Worm (Caenorhabditis elegans) whole organism, young adult: ENCODE data around the gene nhr-211.

Experiments
- B0336.3 ChIP-seq: fragments of 200-800 bp; sonication (Bioruptor generic); IDR thresholded peaks from 2 replicates; pipeline ENCODE4 v1.3.6; 2022; ENCODE audit warnings: missing genetic modification characterization, missing compliant biosample characterization
- C17E4.6 ChIP-seq: fragments of 200-800 bp; sonication (Bioruptor generic); IDR thresholded peaks from 2 replicates; pipeline ENCODE4 v1.3.6; 2022; ENCODE audit warnings: missing genetic modification reagents, missing genetic modification characterization, missing compliant biosample characterization
- F10E7.11 ChIP-seq: sonication (generic microtip); optimal IDR thresholded peaks from 2 replicates; lab custom pipeline; 2017; ENCODE audit warnings: mild to moderate bottlenecking, missing genetic modification characterization, moderate library complexity, missing compliant biosample characterization
- F33H1.4 ChIP-seq: fragments of 200-800 bp; sonication (Bioruptor generic); IDR thresholded peaks from 2 replicates; pipeline ENCODE4 v1.3.6; 2022; ENCODE audit warnings: missing genetic modification reagents, missing genetic modification characterization, missing compliant biosample characterization
- K11D2.4 ChIP-seq: fragments of 200-800 bp; sonication (Bioruptor generic); IDR thresholded peaks from 2 replicates; pipeline ENCODE4 v1.3.6; 2022; ENCODE audit warnings: missing genetic modification reagents, missing genetic modification characterization, missing compliant biosample characterization
- Y67H2A.10 ChIP-seq: fragments of 200-800 bp; sonication (Bioruptor generic); conservative IDR thresholded peaks from 2 replicates; pipeline ENCODE4 v1.3.6; 2022; ENCODE audit warnings: missing genetic modification reagents, missing genetic modification characterization, missing compliant biosample characterization
- akir-1 ChIP-seq: fragments of 200-800 bp; sonication (Bioruptor generic); optimal IDR thresholded peaks from 2 replicates; lab custom pipeline; 2018; ENCODE audit warnings: mild to moderate bottlenecking, missing genetic modification characterization, moderate library complexity, missing compliant biosample characterization
- aptf-2 ChIP-seq: fragments of 200-800 bp; sonication (Bioruptor generic); conservative IDR thresholded peaks from 2 replicates; pipeline ENCODE4 v1.3.6; 2022; ENCODE audit warnings: missing genetic modification reagents, missing genetic modification characterization, missing compliant biosample characterization
- atf-7 ChIP-seq: sonication (generic microtip); optimal IDR thresholded peaks from 2 replicates; lab custom pipeline; 2017; ENCODE audit warnings: mild to moderate bottlenecking, missing genetic modification characterization, missing compliant biosample characterization
- attf-6 ChIP-seq: fragments of 200-800 bp; sonication (Bioruptor generic); IDR thresholded peaks from 2 replicates; pipeline ENCODE4 v1.3.6; 2022; ENCODE audit warnings: missing genetic modification reagents, missing genetic modification characterization, missing compliant biosample characterization
- bed-1 ChIP-seq: fragments of 200-800 bp; sonication (Bioruptor generic); IDR thresholded peaks from 2 replicates; pipeline ENCODE4 v1.3.6; 2022; ENCODE audit warnings: missing genetic modification reagents, missing genetic modification characterization, missing compliant biosample characterization
- cebp-2 ChIP-seq: fragments of 200-800 bp; sonication (Bioruptor generic); IDR thresholded peaks from 2 replicates; pipeline ENCODE4 v1.3.6; 2022; ENCODE audit warnings: missing genetic modification characterization, missing compliant biosample characterization
- ceh-100 ChIP-seq: fragments of 200-800 bp; sonication (Bioruptor generic); IDR thresholded peaks from 2 replicates; pipeline ENCODE4 v1.3.6; 2022; ENCODE audit warnings: missing genetic modification reagents, missing genetic modification characterization, missing compliant biosample characterization
- die-1 ChIP-seq: sonication (generic microtip); optimal IDR thresholded peaks from 2 replicates; lab custom pipeline; 2016; ENCODE audit warnings: missing genotype, mild to moderate bottlenecking, missing genetic modification characterization, missing compliant biosample characterization
- egrh-3 ChIP-seq: fragments of 200-800 bp; sonication (Bioruptor generic); IDR thresholded peaks from 2 replicates; pipeline ENCODE4 v1.3.6; 2022; ENCODE audit warnings: missing genetic modification reagents, missing genetic modification characterization, missing compliant biosample characterization
- gei-17 ChIP-seq: fragments of 200-800 bp; sonication (Bioruptor generic); optimal IDR thresholded peaks from 2 replicates; lab custom pipeline; 2018; ENCODE audit warnings: mild to moderate bottlenecking, missing genetic modification characterization, missing compliant biosample characterization
- hmg-20 ChIP-seq: fragments of 200-800 bp; sonication (Bioruptor generic); IDR thresholded peaks from 2 replicates; pipeline ENCODE4 v1.3.6; 2022; ENCODE audit warnings: missing genetic modification reagents, missing genetic modification characterization, missing compliant biosample characterization
- hrde-1 ChIP-seq: sonication (generic microtip); optimal IDR thresholded peaks from 2 replicates; lab custom pipeline; 2016; ENCODE audit warnings: missing genetic modification characterization, mild to moderate bottlenecking, missing compliant biosample characterization, moderate library complexity, missing genotype, missing genetic modification reagents, borderline replicate concordance
- lir-1 ChIP-seq: fragments of 200-800 bp; sonication (Bioruptor generic); conservative IDR thresholded peaks from 2 replicates; pipeline ENCODE4 v1.3.6; 2022; ENCODE audit warnings: missing genetic modification reagents, missing genetic modification characterization, missing compliant biosample characterization
- lsl-1 ChIP-seq: fragments of 200-800 bp; sonication (Bioruptor generic); optimal IDR thresholded peaks from 2 replicates; lab custom pipeline; 2018; ENCODE audit warnings: mild to moderate bottlenecking, missing genetic modification characterization, moderate library complexity, missing compliant biosample characterization
- mes-4 ChIP-seq: sonication (generic microtip); optimal IDR thresholded peaks from 2 replicates; lab custom pipeline; 2016; ENCODE audit warnings: missing genotype, missing genetic modification characterization, missing compliant biosample characterization
- nfyb-1 ChIP-seq: fragments of 200-800 bp; sonication (Bioruptor generic); IDR thresholded peaks from 2 replicates; pipeline ENCODE4 v1.3.6; 2022; ENCODE audit warnings: missing genetic modification reagents, missing genetic modification characterization, missing compliant biosample characterization
- nhr-120 ChIP-seq: fragments of 200-800 bp; sonication (Bioruptor generic); IDR thresholded peaks from 2 replicates; pipeline ENCODE4 v1.3.6; 2022; ENCODE audit warnings: missing genetic modification characterization, missing compliant biosample characterization
- nhr-80 ChIP-seq: sonication (generic microtip); optimal IDR thresholded peaks from 2 replicates; lab custom pipeline; 2016; ENCODE audit warnings: missing genetic modification characterization, missing compliant biosample characterization
- nhr-90 ChIP-seq: sonication (generic microtip); optimal IDR thresholded peaks from 2 replicates; lab custom pipeline; 2016; ENCODE audit warnings: missing genotype, mild to moderate bottlenecking, missing genetic modification characterization, missing compliant biosample characterization
- repo-1 ChIP-seq: sonication (generic microtip); optimal IDR thresholded peaks from 2 replicates; lab custom pipeline; 2017; ENCODE audit warnings: mild to moderate bottlenecking, missing genetic modification characterization, missing compliant biosample characterization
- sea-2 ChIP-seq: fragments of 200-800 bp; sonication (Bioruptor generic); IDR thresholded peaks from 2 replicates; pipeline ENCODE4 v1.3.6; 2022; ENCODE audit warnings: missing genetic modification characterization, missing compliant biosample characterization
- tbp1 ChIP-seq: fragments of 200-800 bp; sonication (Bioruptor generic); optimal IDR thresholded peaks from 2 replicates; lab custom pipeline; 2018; ENCODE audit warnings: mild to moderate bottlenecking, missing genetic modification characterization, missing compliant biosample characterization
- xnd-1 ChIP-seq: sonication (generic microtip); optimal IDR thresholded peaks from 2 replicates; lab custom pipeline; 2016; ENCODE audit warnings: missing genotype, missing genetic modification reagents, missing genetic modification characterization, missing compliant biosample characterization
- ztf-25 ChIP-seq: fragments of 200-800 bp; sonication (Bioruptor generic); IDR thresholded peaks from 2 replicates; pipeline ENCODE4 v1.3.6; 2022; ENCODE audit warnings: missing genetic modification reagents, missing genetic modification characterization, missing compliant biosample characterization
- ztf-6 ChIP-seq: fragments of 200-800 bp; sonication (Bioruptor generic); IDR thresholded peaks from 2 replicates; pipeline ENCODE4 v1.3.6; 2022; ENCODE audit warnings: missing genetic modification reagents, missing genetic modification characterization, missing compliant biosample characterization

nhr-211 gene

ce11 chrV:459464-459863, 27.3 kb upstream of the nhr-211 start, which contains the start of gene nhr-203:
Gene nhr-203 (plus strand): TSS chrV:459795.
- TF ChIP-seq nhr-80 (tag; lab: Kevin White, UChicago) (peak; percentile 67), cebp-2 (GFP tag; lab: Robert Waterston, UW) (no peak), F10E7.11 (tag; lab: Kevin White, UChicago) (no peak), B0336.3 (GFP tag; lab: Robert Waterston, UW) (no peak), lir-1 (GFP tag; lab: Robert Waterston, UW) (no peak), tbp1 (no peak), ztf-6 (no peak), Y67H2A.10 (GFP tag; lab: Robert Waterston, UW) (no peak), egrh-3 (GFP tag; lab: Robert Waterston, UW) (no peak)
- TF ChIP-seq, all 124 proteins: peak for 1

- TF ChIP-seq repo-1 (tag; lab: Kevin White, UChicago) (no peak), nhr-80 (tag; lab: Kevin White, UChicago) (peak; percentile 49)
- TF ChIP-seq, all 124 proteins: peak for 1
These were observed 24.5 kb upstream of the nhr-211 start, which contains the start of gene nhr-202 for ce11 chrV:462263-462662. Gene nhr-202 (plus strand): TSS chrV:462588.

ce11 chrV:464800-465199, 22.0 kb upstream of the nhr-211 start, which contains the start of gene nhr-201:
Gene nhr-201 (plus strand): TSS chrV:464828.
- TF ChIP-seq sea-2 (no peak), nhr-80 (tag; lab: Kevin White, UChicago) (peak; percentile 11), gei-17 (no peak), F33H1.4 (GFP tag; lab: Robert Waterston, UW) (no peak)

ce11 chrV:465355-465754, 21.4 kb upstream of the nhr-211 start:
- no peak for TF ChIP-seq mes-4
- TF ChIP-seq, all 124 proteins: peak for 0

ce11 chrV:467507-467906, 19.3 kb upstream of the nhr-211 start:
- TF ChIP-seq repo-1 (tag; lab: Kevin White, UChicago) (no peak), bed-1 (GFP tag; lab: Robert Waterston, UW) (no peak), akir-1 (no peak), xnd-1 (no peak), ceh-100 (GFP tag; lab: Robert Waterston, UW) (no peak), hmg-20 (no peak), ztf-25 (no peak), die-1 (no peak), attf-6 (GFP tag; lab: Robert Waterston, UW) (no peak), aptf-2 (GFP tag; lab: Robert Waterston, UW) (no peak), cebp-2 (GFP tag; lab: Robert Waterston, UW) (no peak), nhr-90 (tag; lab: Kevin White, UChicago) (no peak), C17E4.6 (GFP tag; lab: Robert Waterston, UW) (no peak), hrde-1 (tag; lab: Kevin White, UChicago) (no peak), atf-7 (tag; lab: Kevin White, UChicago) (no peak), sea-2 (no peak), nfyb-1 (GFP tag; lab: Robert Waterston, UW) (no peak), nhr-120 (no peak), lsl-1 (GFP tag; lab: Kevin White, UChicago) (no peak)

ce11 chrV:468460-468859, 18.3 kb upstream of the nhr-211 start, which contains the start of gene srbc-57:
Gene srbc-57 (minus strand): TSS chrV:468560.
- TF ChIP-seq ztf-25 (no peak), repo-1 (tag; lab: Kevin White, UChicago) (no peak), akir-1 (no peak), K11D2.4 (GFP tag; lab: Robert Waterston, UW) (no peak)
